Fruit fly (Drosophila melanogaster) whole organism, wandering third instar larva: ENCODE measurements around the gene Prx5.

Source experiments
- Abd-B ChIP-seq: fragments of >200 bp; optimal IDR thresholded peaks from 2 replicates; lab custom pipeline; 2017; ENCODE audit warnings: missing biosample characterization, missing genetic modification characterization
- CG9705 ChIP-seq: fragments of 200-800 bp; sonication (Bioruptor generic); optimal IDR thresholded peaks from 2 replicates; lab custom pipeline; 2018; ENCODE audit warnings: missing biosample characterization, mild to moderate bottlenecking, missing genetic modification characterization
- Dfd ChIP-seq: fragments of >200 bp; optimal IDR thresholded peaks from 2 replicates; lab custom pipeline; 2017; ENCODE audit warnings: missing biosample characterization, missing genetic modification characterization
- OdsH ChIP-seq: fragments of 200-800 bp; sonication (Bioruptor generic); optimal IDR thresholded peaks from 2 replicates; lab custom pipeline; 2016; ENCODE audit warnings: missing biosample characterization, mild to moderate bottlenecking, missing genetic modification characterization
- Vsx2 ChIP-seq: fragments of 200-300, 225-300 bp; sonication (Bioruptor generic); optimal IDR thresholded peaks from 2 replicates; lab custom pipeline; 2018; ENCODE audit warnings: missing biosample characterization, missing genetic modification characterization; ENCODE audit not compliant: partially characterized antibody
- br ChIP-seq: fragments of 200-800 bp; sonication (Bioruptor generic); optimal IDR thresholded peaks from 2 replicates; lab custom pipeline; 2016; ENCODE audit warnings: missing biosample characterization, missing genetic modification characterization
- dmrt93B ChIP-seq: fragments of 200-800 bp; sonication (Bioruptor generic); optimal IDR thresholded peaks from 2 replicates; lab custom pipeline; 2018; ENCODE audit warnings: missing biosample characterization, mild to moderate bottlenecking, missing genetic modification characterization
- dsf ChIP-seq: sonication (Bioruptor generic); optimal IDR thresholded peaks from 2 replicates; lab custom pipeline; 2016; ENCODE audit warnings: missing biosample characterization, missing genetic modification characterization, borderline replicate concordance
- foxo ChIP-seq, 2 experiments: fragments of 200-800 bp; sonication (Bioruptor generic); optimal IDR thresholded peaks; 2 replicates in 1 of 2; 3 replicates in 1 of 2; lab custom pipeline; 2016 to 2017; ENCODE audit warnings: missing biosample characterization in 2 of 2, missing genetic modification characterization in 2 of 2
- fru ChIP-seq: fragments of 200-800 bp; sonication (Bioruptor generic); optimal IDR thresholded peaks from 3 replicates; lab custom pipeline; 2016; ENCODE audit warnings: missing biosample characterization, mild to moderate bottlenecking, missing genetic modification characterization
- lola ChIP-seq: fragments of >200 bp; optimal IDR thresholded peaks from 2 replicates; lab custom pipeline; 2017; ENCODE audit warnings: missing biosample characterization, missing genetic modification characterization
- usp ChIP-seq: fragments of >200 bp; optimal IDR thresholded peaks from 2 replicates; lab custom pipeline; 2017; ENCODE audit warnings: missing biosample characterization, missing genetic modification characterization

DNA sequence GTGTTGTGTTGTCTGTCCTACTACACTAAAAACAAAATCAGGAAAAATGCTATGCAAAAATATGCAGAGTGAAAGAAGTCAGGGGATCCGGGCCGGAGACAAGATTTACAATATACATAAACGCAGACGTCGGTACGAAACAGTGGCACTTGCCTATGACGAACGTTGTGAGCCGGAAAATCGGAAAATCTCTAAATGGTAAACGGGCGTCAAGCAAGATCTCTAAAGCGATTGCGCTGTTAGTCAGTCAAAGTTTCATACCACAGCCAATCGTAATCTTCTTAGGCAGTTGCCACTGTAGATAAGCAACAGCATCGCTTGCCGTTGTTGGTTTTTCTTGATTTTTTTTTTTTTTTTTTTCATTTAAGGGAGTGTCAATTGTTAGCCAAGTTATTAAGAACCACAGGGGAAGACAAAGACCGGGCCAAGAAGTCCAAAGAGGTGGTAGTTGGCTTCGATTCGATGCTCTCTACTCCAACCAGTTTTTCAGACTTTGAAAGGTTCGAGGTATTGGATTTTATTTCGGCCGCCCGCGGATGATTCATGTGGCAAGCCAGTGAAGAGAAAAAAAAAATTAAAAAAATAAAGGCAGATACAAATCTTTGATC, 41.9 kb downstream of the Prx5 start:
- no peak for TF ChIP-seq Vsx2 (GFP tag; lab: Kevin White, UChicago)
- TF ChIP-seq CG9705 (GFP tag; lab: Kevin White, UChicago): peak; percentile 57
- TF ChIP-seq dmrt93B (GFP tag; lab: Kevin White, UChicago): peak; percentile 57
- no peak for TF ChIP-seq usp (GFP tag; lab: Kevin White, UChicago)
- TF ChIP-seq br (GFP tag; lab: Kevin White, UChicago): peak; percentile 77
- TF ChIP-seq dsf (GFP tag; lab: Kevin White, UChicago): no peak
- peak; percentile 69 for TF ChIP-seq OdsH (GFP tag; lab: Kevin White, UChicago)
- TF ChIP-seq Dfd (GFP tag; lab: Kevin White, UChicago): no peak
- peak in 1 of 2 experiments; percentile 81 for TF ChIP-seq foxo (GFP tag; optimal IDR thresholded peaks at IDR 0.05; lab: Kevin White, UChicago)
- TF ChIP-seq lola: no peak
- TF ChIP-seq Abd-B (GFP tag; lab: Kevin White, UChicago): no peak
- TF ChIP-seq fru (GFP tag; lab: Kevin White, UChicago): peak; percentile 81
